Fruit fly (Drosophila melanogaster): Measurements from ENCODE around the gene GAPsec.

DNA sequence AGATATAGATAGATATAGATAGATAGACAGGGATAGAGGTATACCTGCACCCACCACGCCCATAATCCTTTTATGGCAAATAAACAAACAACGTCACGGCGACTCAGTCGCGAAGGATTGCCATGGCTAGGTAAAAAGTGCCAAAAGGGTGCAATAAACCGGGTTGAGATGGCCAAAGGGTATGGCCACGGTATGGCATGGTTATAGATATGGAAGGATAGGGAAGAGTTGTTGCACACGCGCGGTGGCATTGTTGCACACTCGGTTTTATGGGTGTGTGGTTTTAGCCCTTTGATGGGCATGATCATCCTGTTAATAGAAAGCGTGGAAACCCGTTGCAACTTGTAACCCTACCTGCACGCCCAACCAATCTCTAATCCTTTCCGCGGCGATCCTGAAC lies 47.3 kb upstream of the GAPsec start:
- TF ChIP-seq psq (optimal IDR thresholded peaks at IDR 0.05): no peak
- TF ChIP-seq h (optimal IDR thresholded peaks at IDR 0.05): no peak
- TF ChIP-seq Sin3A (optimal IDR thresholded peaks at IDR 0.05): no peak
